Worm (Caenorhabditis elegans) whole organism, young adult: Measurements from ENCODE around the gene fmil-1.

Experiments
- B0019.2 ChIP-seq: fragments of 200-800 bp; sonication (Bioruptor generic); conservative IDR thresholded peaks from 2 replicates; pipeline ENCODE4 v1.3.6; 2022; ENCODE audit warnings: missing genetic modification reagents, missing genetic modification characterization, missing compliant biosample characterization
- B0035.1 ChIP-seq: sonication (generic microtip); optimal IDR thresholded peaks from 2 replicates; lab custom pipeline; 2016; ENCODE audit warnings: missing genetic modification characterization, mild to moderate bottlenecking, missing compliant biosample characterization, missing genotype, missing genetic modification reagents
- C06A6.2 ChIP-seq: fragments of 200-800 bp; sonication (Bioruptor generic); conservative IDR thresholded peaks from 2 replicates; pipeline ENCODE4 v1.3.6; 2022; ENCODE audit warnings: missing genetic modification characterization, missing compliant biosample characterization
- F23B12.7 ChIP-seq: sonication (generic microtip); optimal IDR thresholded peaks from 2 replicates; lab custom pipeline; 2017; ENCODE audit warnings: missing genetic modification characterization, mild to moderate bottlenecking, missing compliant biosample characterization, antibody characterized with exemption, moderate library complexity; ENCODE audit not compliant: insufficient read depth
- F33H1.4 ChIP-seq: fragments of 200-800 bp; sonication (Bioruptor generic); IDR thresholded peaks from 2 replicates; pipeline ENCODE4 v1.3.6; 2022; ENCODE audit warnings: missing genetic modification reagents, missing genetic modification characterization, missing compliant biosample characterization
- F37B4.10 ChIP-seq: fragments of 200-800 bp; sonication (Bioruptor generic); IDR thresholded peaks from 2 replicates; pipeline ENCODE4 v1.3.6; 2022; ENCODE audit warnings: missing genetic modification characterization, missing compliant biosample characterization
- F39B2.1 ChIP-seq: fragments of 200-800 bp; sonication (Bioruptor generic); IDR thresholded peaks from 2 replicates; pipeline ENCODE4 v1.3.6; 2022; ENCODE audit warnings: missing genetic modification reagents, missing genetic modification characterization, missing compliant biosample characterization
- F55B11.4 ChIP-seq: sonication (generic microtip); optimal IDR thresholded peaks from 2 replicates; lab custom pipeline; 2016; ENCODE audit warnings: missing compliant biosample characterization, missing genetic modification characterization, borderline replicate concordance; ENCODE audit not compliant: insufficient read depth
- F57A8.1 ChIP-seq: fragments of 200-800 bp; sonication (Bioruptor generic); optimal IDR thresholded peaks from 2 replicates; lab custom pipeline; 2018; ENCODE audit warnings: mild to moderate bottlenecking, missing genetic modification characterization, moderate library complexity, missing compliant biosample characterization
- K12H6.12 ChIP-seq: fragments of 200-800 bp; sonication (Bioruptor generic); optimal IDR thresholded peaks from 2 replicates; lab custom pipeline; 2018; ENCODE audit warnings: mild to moderate bottlenecking, missing genetic modification characterization, missing compliant biosample characterization
- T07F8.4 ChIP-seq: sonication (generic microtip); optimal IDR thresholded peaks from 2 replicates; lab custom pipeline; 2016; ENCODE audit warnings: mild to moderate bottlenecking, missing genetic modification characterization, moderate library complexity, missing compliant biosample characterization
- T26A5.8 ChIP-seq: sonication (generic microtip); optimal IDR thresholded peaks from 2 replicates; lab custom pipeline; 2016; ENCODE audit warnings: missing genetic modification characterization, missing compliant biosample characterization
- Y53F4B.3 ChIP-seq: fragments of 200-800 bp; sonication (Bioruptor generic); IDR thresholded peaks from 2 replicates; pipeline ENCODE4 v1.3.6; 2022; ENCODE audit warnings: missing genetic modification reagents, missing genetic modification characterization, missing compliant biosample characterization
- Y53G8AR.9 ChIP-seq: fragments of 200-800 bp; sonication (Bioruptor generic); conservative IDR thresholded peaks from 2 replicates; pipeline ENCODE4 v1.3.6; 2022; ENCODE audit warnings: missing genetic modification reagents, missing genetic modification characterization, missing compliant biosample characterization
- Y79H2A.3 ChIP-seq: fragments of 200-800 bp; sonication (Bioruptor generic); conservative IDR thresholded peaks from 2 replicates; pipeline ENCODE4 v1.3.6; 2022; ENCODE audit warnings: missing genetic modification reagents, missing genetic modification characterization, missing compliant biosample characterization
- Y95B8A.8 ChIP-seq: fragments of 200-800 bp; sonication (Bioruptor generic); IDR thresholded peaks from 2 replicates; pipeline ENCODE4 v1.3.6; 2022; ENCODE audit warnings: missing genetic modification reagents, missing genetic modification characterization, missing compliant biosample characterization
- ZK185.1 ChIP-seq: sonication (generic microtip); optimal IDR thresholded peaks from 2 replicates; lab custom pipeline; 2016; ENCODE audit warnings: mild to moderate bottlenecking, missing genetic modification characterization, missing compliant biosample characterization; ENCODE audit not compliant: poor library complexity, severe bottlenecking
- attf-6 ChIP-seq: fragments of 200-800 bp; sonication (Bioruptor generic); IDR thresholded peaks from 2 replicates; pipeline ENCODE4 v1.3.6; 2022; ENCODE audit warnings: missing genetic modification reagents, missing genetic modification characterization, missing compliant biosample characterization
- die-1 ChIP-seq: sonication (generic microtip); optimal IDR thresholded peaks from 2 replicates; lab custom pipeline; 2016; ENCODE audit warnings: missing genotype, mild to moderate bottlenecking, missing genetic modification characterization, missing compliant biosample characterization
- dox-1 ChIP-seq: fragments of 200-800 bp; sonication (Bioruptor generic); IDR thresholded peaks from 2 replicates; pipeline ENCODE4 v1.3.6; 2022; ENCODE audit warnings: missing genetic modification reagents, missing genetic modification characterization, missing compliant biosample characterization
- egrh-3 ChIP-seq: fragments of 200-800 bp; sonication (Bioruptor generic); IDR thresholded peaks from 2 replicates; pipeline ENCODE4 v1.3.6; 2022; ENCODE audit warnings: missing genetic modification reagents, missing genetic modification characterization, missing compliant biosample characterization
- ekl-4 ChIP-seq: fragments of 200-800 bp; sonication (Bioruptor generic); IDR thresholded peaks from 2 replicates; pipeline ENCODE4 v1.3.6; 2022; ENCODE audit warnings: missing genetic modification reagents, missing genetic modification characterization, missing compliant biosample characterization
- fkh-3 ChIP-seq: sonication (generic microtip); optimal IDR thresholded peaks from 2 replicates; lab custom pipeline; 2016; ENCODE audit warnings: mild to moderate bottlenecking, missing genetic modification characterization, missing compliant biosample characterization
- hlh-12 ChIP-seq: sonication (generic microtip); optimal IDR thresholded peaks from 2 replicates; lab custom pipeline; 2016; ENCODE audit warnings: missing genetic modification characterization, missing compliant biosample characterization
- hmg-1.2 ChIP-seq: fragments of 200-800 bp; sonication (Bioruptor generic); IDR thresholded peaks from 2 replicates; pipeline ENCODE4 v1.3.6; 2022; ENCODE audit warnings: missing genetic modification reagents, missing genetic modification characterization, missing compliant biosample characterization
- lin-40 ChIP-seq: sonication (generic microtip); optimal IDR thresholded peaks from 2 replicates; lab custom pipeline; 2016; ENCODE audit warnings: missing genetic modification characterization, mild to moderate bottlenecking, missing compliant biosample characterization, missing genotype, missing genetic modification reagents
- lin-54 ChIP-seq: fragments of 200-800 bp; sonication (Bioruptor generic); optimal IDR thresholded peaks from 2 replicates; lab custom pipeline; 2018; ENCODE audit warnings: mild to moderate bottlenecking, missing genetic modification characterization, missing compliant biosample characterization
- lsl-1 ChIP-seq: fragments of 200-800 bp; sonication (Bioruptor generic); optimal IDR thresholded peaks from 2 replicates; lab custom pipeline; 2018; ENCODE audit warnings: mild to moderate bottlenecking, missing genetic modification characterization, moderate library complexity, missing compliant biosample characterization
- mcd-1 ChIP-seq: fragments of 200-800 bp; sonication (Bioruptor generic); IDR thresholded peaks from 2 replicates; pipeline ENCODE4 v1.3.6; 2022; ENCODE audit warnings: missing genetic modification reagents, missing genetic modification characterization, missing compliant biosample characterization
- nfya-1 ChIP-seq: sonication (generic microtip); optimal IDR thresholded peaks from 2 replicates; lab custom pipeline; 2017; ENCODE audit warnings: antibody characterized with exemption, missing compliant biosample characterization, missing genetic modification characterization, borderline replicate concordance; ENCODE audit not compliant: insufficient read depth
- nfyb-1 ChIP-seq: fragments of 200-800 bp; sonication (Bioruptor generic); IDR thresholded peaks from 2 replicates; pipeline ENCODE4 v1.3.6; 2022; ENCODE audit warnings: missing genetic modification reagents, missing genetic modification characterization, missing compliant biosample characterization
- nhr-120 ChIP-seq: fragments of 200-800 bp; sonication (Bioruptor generic); IDR thresholded peaks from 2 replicates; pipeline ENCODE4 v1.3.6; 2022; ENCODE audit warnings: missing genetic modification characterization, missing compliant biosample characterization
- rcor-1 ChIP-seq: fragments of 200-800 bp; sonication (Bioruptor generic); IDR thresholded peaks from 2 replicates; pipeline ENCODE4 v1.3.6; 2022; ENCODE audit warnings: missing genetic modification reagents, missing genetic modification characterization, missing compliant biosample characterization
- repo-1 ChIP-seq: sonication (generic microtip); optimal IDR thresholded peaks from 2 replicates; lab custom pipeline; 2017; ENCODE audit warnings: mild to moderate bottlenecking, missing genetic modification characterization, missing compliant biosample characterization
- rpc-1 ChIP-seq, 2 experiments: fragments of 150-350 bp in 1 of 2; sonication (generic microtip) in 1 of 2; optimal IDR thresholded peaks; 2 replicates each; lab custom pipeline; 2014 to 2018; ENCODE audit warnings: missing biosample characterization in 1 of 2, missing genetic modification characterization in 1 of 2, missing genetic modification reagents in 1 of 2, missing genotype in 1 of 2
- snpc-3.4 ChIP-seq: sonication (generic microtip); optimal IDR thresholded peaks from 2 replicates; lab custom pipeline; 2017; ENCODE audit warnings: missing genetic modification characterization, mild to moderate bottlenecking, missing compliant biosample characterization, antibody characterized with exemption, moderate library complexity, missing genotype, missing genetic modification reagents
- somi-1 ChIP-seq: fragments of 200-800 bp; sonication (Bioruptor generic); optimal IDR thresholded peaks from 2 replicates; lab custom pipeline; 2018; ENCODE audit warnings: mild to moderate bottlenecking, missing genetic modification characterization, missing compliant biosample characterization
- tbp1 ChIP-seq: fragments of 200-800 bp; sonication (Bioruptor generic); optimal IDR thresholded peaks from 2 replicates; lab custom pipeline; 2018; ENCODE audit warnings: mild to moderate bottlenecking, missing genetic modification characterization, missing compliant biosample characterization
- zfh-2 ChIP-seq: fragments of 200-800 bp; sonication (Bioruptor generic); conservative IDR thresholded peaks from 2 replicates; pipeline ENCODE4 v1.3.6; 2022; ENCODE audit warnings: missing genetic modification reagents, missing genetic modification characterization, missing compliant biosample characterization
- ztf-18 ChIP-seq: sonication (generic microtip); optimal IDR thresholded peaks from 2 replicates; lab custom pipeline; 2016; ENCODE audit warnings: missing genotype, mild to moderate bottlenecking, missing genetic modification characterization, missing compliant biosample characterization
- ztf-22 ChIP-seq: fragments of 200-800 bp; sonication (Bioruptor generic); optimal IDR thresholded peaks from 2 replicates; lab custom pipeline; 2018; ENCODE audit warnings: mild to moderate bottlenecking, missing genetic modification characterization, moderate library complexity, missing compliant biosample characterization

fmil-1 gene

DNA sequence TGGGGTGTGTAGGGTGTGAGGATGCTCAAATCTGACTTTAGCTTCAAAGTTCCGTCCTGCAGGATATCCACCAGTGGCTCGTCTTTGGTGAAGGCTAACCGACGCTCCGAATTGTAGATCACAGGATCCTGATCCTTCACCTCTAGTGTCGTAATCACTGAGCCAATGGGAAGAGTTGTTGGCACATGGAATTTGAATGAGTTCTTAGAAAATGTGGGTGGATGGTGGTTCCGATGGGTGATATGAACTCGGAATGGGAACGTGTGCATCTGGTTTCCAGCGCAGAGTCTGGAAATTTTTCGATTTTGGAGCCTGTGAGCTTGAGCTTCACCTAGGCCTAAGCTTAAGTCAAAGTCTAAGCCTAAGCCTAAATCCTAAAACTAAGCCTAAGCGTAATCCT, 2.0 kb downstream of the fmil-1 start:
- TF ChIP-seq Y53F4B.3, result no peak
- no peak for TF ChIP-seq mcd-1 (GFP tag; lab: Robert Waterston, UW)
- no peak for TF ChIP-seq lin-54 (GFP tag; lab: Kevin White, UChicago)
- no peak for TF ChIP-seq F33H1.4 (GFP tag; lab: Robert Waterston, UW)
- TF ChIP-seq rpc-1 (optimal IDR thresholded peaks at IDR 0.05; lab: Kevin White, UChicago), result no peak
- no peak for TF ChIP-seq rpc-1 (tag; optimal IDR thresholded peaks at IDR 0.05; lab: Kevin White, UChicago)
- TF ChIP-seq lsl-1 (GFP tag; lab: Kevin White, UChicago), result no peak
- TF ChIP-seq K12H6.12 (tag; lab: Kevin White, UChicago), result no peak
- no peak for TF ChIP-seq ekl-4 (GFP tag; lab: Robert Waterston, UW)
- TF ChIP-seq rcor-1 (GFP tag; lab: Robert Waterston, UW), result no peak
- TF ChIP-seq F39B2.1 (GFP tag; lab: Robert Waterston, UW), result no peak
- TF ChIP-seq fkh-3 (tag; lab: Kevin White, UChicago), result no peak
- no peak for TF ChIP-seq attf-6 (GFP tag; lab: Robert Waterston, UW)
- no peak for TF ChIP-seq ZK185.1 (tag; lab: Kevin White, UChicago)
- TF ChIP-seq lin-40 (tag; lab: Kevin White, UChicago), result no peak
- no peak for TF ChIP-seq Y53G8AR.9
- no peak for TF ChIP-seq Y79H2A.3 (GFP tag; lab: Robert Waterston, UW)
- TF ChIP-seq snpc-3.4 (tag; lab: Kevin White, UChicago), result no peak

ce11 chrIV:3665089-3665488, 3.4 kb downstream of the fmil-1 start:
- TF ChIP-seq ekl-4 (GFP tag; lab: Robert Waterston, UW), result no peak
- TF ChIP-seq zfh-2 (GFP tag; lab: Robert Waterston, UW), result peak; percentile 69
- TF ChIP-seq, all 124 proteins: peak for 1

DNA sequence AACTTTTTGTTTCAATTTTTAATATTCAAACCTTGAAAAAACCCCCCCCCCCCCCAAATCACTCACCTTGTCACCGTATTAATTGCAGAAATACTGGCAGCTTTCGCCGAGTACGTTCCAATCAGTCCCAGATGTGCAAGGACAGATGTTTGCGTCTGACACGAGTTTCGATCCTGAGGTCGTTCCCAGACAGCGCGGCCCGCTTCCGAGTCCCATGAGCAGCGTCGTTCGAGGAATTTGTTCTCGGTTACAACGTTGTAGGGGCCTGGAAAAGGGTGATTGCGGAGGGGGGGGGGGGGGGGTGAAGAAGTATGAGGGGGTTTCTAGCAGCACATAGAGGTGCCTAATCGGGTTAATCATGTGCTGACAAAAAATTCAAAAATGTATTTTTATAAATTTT, 5.6 kb downstream of the fmil-1 start:
- TF ChIP-seq egrh-3 (GFP tag; lab: Robert Waterston, UW) (peak; percentile 28; the same call in 1 of the 2 replicates), F57A8.1 (GFP tag; lab: Kevin White, UChicago) (no peak), die-1 (tag; lab: Kevin White, UChicago) (no peak), zfh-2 (GFP tag; lab: Robert Waterston, UW) (peak; percentile 68)

DNA sequence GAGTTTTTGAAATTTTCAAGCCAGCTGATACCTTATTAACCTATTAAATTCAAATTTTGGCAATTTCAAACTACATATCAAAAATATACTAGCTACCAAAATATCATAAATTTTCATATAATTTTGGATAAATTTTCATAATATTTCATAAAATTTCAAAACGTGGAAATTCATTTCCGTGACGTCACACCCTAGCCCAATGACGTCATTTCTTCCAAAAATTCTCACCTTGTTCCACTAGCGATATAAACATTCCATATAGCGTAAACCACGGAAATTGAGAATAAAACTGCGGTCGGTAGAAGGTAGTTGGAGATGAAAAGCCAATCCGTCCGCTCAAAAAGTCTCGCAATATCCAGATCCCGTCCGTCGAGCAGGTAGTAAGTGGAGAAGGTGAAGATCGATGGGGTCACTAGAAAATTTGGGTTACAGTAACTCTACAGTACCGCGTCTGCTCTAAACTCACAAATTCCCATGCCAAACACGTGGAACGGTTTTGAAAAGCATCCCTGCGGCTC, 7.3 kb downstream of the fmil-1 start:
- TF ChIP-seq T07F8.4 (tag; lab: Kevin White, UChicago) (no peak), tbp1 (GFP tag; lab: Kevin White, UChicago) (no peak), hlh-12 (tag; lab: Kevin White, UChicago) (no peak), nhr-120 (GFP tag; lab: Robert Waterston, UW) (no peak), F57A8.1 (GFP tag; lab: Kevin White, UChicago) (no peak), Y95B8A.8 (GFP tag; lab: Robert Waterston, UW) (no peak), F55B11.4 (no peak), K12H6.12 (tag; lab: Kevin White, UChicago) (no peak), somi-1 (no peak), nfya-1 (tag; lab: Kevin White, UChicago) (no peak)

DNA sequence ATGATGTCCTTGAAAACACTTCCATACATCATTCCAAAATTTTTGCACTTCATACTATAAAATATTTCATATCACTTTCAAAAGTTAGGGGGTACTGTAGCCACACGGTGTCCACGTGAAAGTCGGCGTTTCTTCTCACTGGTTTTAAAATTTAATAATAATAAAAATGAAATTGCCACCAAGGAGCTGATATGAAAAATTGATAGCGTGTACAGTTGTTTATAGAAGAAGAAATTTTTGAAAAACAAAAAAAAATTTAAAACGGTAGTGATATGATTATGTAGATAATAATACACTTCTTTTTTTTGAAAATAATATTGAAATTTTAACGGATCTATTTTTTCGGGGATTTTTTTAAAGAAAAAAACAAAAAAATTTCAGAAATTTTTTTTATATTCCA, 8.6 kb downstream of the fmil-1 start:
- TF ChIP-seq repo-1 (tag; lab: Kevin White, UChicago) (no peak), nfya-1 (tag; lab: Kevin White, UChicago) (no peak), F23B12.7 (tag; lab: Kevin White, UChicago) (no peak), B0035.1 (tag; lab: Kevin White, UChicago) (no peak), F37B4.10 (GFP tag; lab: Robert Waterston, UW) (no peak), ztf-18 (tag; lab: Kevin White, UChicago) (no peak), tbp1 (GFP tag; lab: Kevin White, UChicago) (no peak), nfyb-1 (no peak), F33H1.4 (GFP tag; lab: Robert Waterston, UW) (no peak), T26A5.8 (no peak), hmg-1.2 (GFP tag; lab: Robert Waterston, UW) (no peak), ztf-22 (GFP tag; lab: Kevin White, UChicago) (no peak), fkh-3 (tag; lab: Kevin White, UChicago) (no peak), C06A6.2 (GFP tag; lab: Robert Waterston, UW) (no peak), dox-1 (no peak), B0019.2 (GFP tag; lab: Robert Waterston, UW) (no peak)
